Fruit fly (Drosophila melanogaster): ENCODE data around the gene RpL26.

Gene RpL26

dm6 chr3L:18869035-18869826, 29.4 kb upstream of the RpL26 start, which contains the start of gene Grx1 (continued):
- peak; percentile 52 for TF ChIP-seq Sox100B (GFP tag; optimal IDR thresholded peaks at IDR 0.05)
- TF ChIP-seq CG7556 (GFP tag; optimal IDR thresholded peaks at IDR 0.05), result peak; percentile 52
- peak; percentile 41 for TF ChIP-seq CG10209 (GFP tag; optimal IDR thresholded peaks at IDR 0.05)
- no peak for TF ChIP-seq CG15073 (GFP tag; optimal IDR thresholded peaks at IDR 0.05)
- TF ChIP-seq Mad (GFP tag; optimal IDR thresholded peaks at IDR 0.05), result peak; percentile 42
- TF ChIP-seq peb (GFP tag; IDR thresholded peaks at IDR 0.05), result no peak
- TF ChIP-seq CG18476 (GFP tag; optimal IDR thresholded peaks at IDR 0.05), result peak; percentile 54
- TF ChIP-seq CG18599 (GFP tag; optimal IDR thresholded peaks at IDR 0.05), result peak; percentile 52
- TF ChIP-seq ci (GFP tag; IDR thresholded peaks at IDR 0.05), result 0 out of 3 replicates have a peak, but pooled peaks have one; percentile 38
- no peak for TF ChIP-seq seq (GFP tag; IDR thresholded peaks at IDR 0.05)
- no peak for TF ChIP-seq CG7372 (GFP tag; IDR thresholded peaks at IDR 0.05)
- TF ChIP-seq CG7745 (tag; optimal IDR thresholded peaks at IDR 0.05), result no peak
- TF ChIP-seq Opbp (GFP tag; IDR thresholded peaks at IDR 0.05; ENCODE audit: partially characterized antibody), result no peak
- TF ChIP-seq stwl (tag; optimal IDR thresholded peaks at IDR 0.05), result peak; percentile 75
- peak; percentile 21 for TF ChIP-seq CG3407 (GFP tag; optimal IDR thresholded peaks at IDR 0.05)
- TF ChIP-seq CG14050 (GFP tag; IDR thresholded peaks at IDR 0.05), result peak; percentile 24; the same call in 1 of the 3 replicates
- TF ChIP-seq ham (GFP tag; IDR thresholded peaks at IDR 0.05), result no peak
- TF ChIP-seq Hand (GFP tag; optimal IDR thresholded peaks at IDR 0.05), result no peak
- no peak for TF ChIP-seq sd (tag; optimal IDR thresholded peaks at IDR 0.05)
- TF ChIP-seq HLHmδ (GFP tag; optimal IDR thresholded peaks at IDR 0.05), result no peak
- TF ChIP-seq CG11398 (GFP tag; optimal IDR thresholded peaks at IDR 0.05), result no peak
- TF ChIP-seq Dek (tag; optimal IDR thresholded peaks at IDR 0.05), result no peak
- TF ChIP-seq CG8478 (optimal IDR thresholded peaks at IDR 0.05), result no peak
- TF ChIP-seq CG6272 (GFP tag; IDR thresholded peaks at IDR 0.05), result no peak
- TF ChIP-seq dmrt99B (tag; optimal IDR thresholded peaks at IDR 0.05), result peak; percentile 53
- no peak for TF ChIP-seq ranshi (GFP tag; IDR thresholded peaks at IDR 0.05)
- peak; percentile 31 for TF ChIP-seq maf-S (GFP tag; optimal IDR thresholded peaks at IDR 0.05)
- peak; percentile 53 for TF ChIP-seq CG7839 (tag; optimal IDR thresholded peaks at IDR 0.05)
- peak; percentile 33 for TF ChIP-seq CG12219 (GFP tag; optimal IDR thresholded peaks at IDR 0.05)
- TF ChIP-seq CG16815 (GFP tag; optimal IDR thresholded peaks at IDR 0.05), result no peak
- TF ChIP-seq eve (GFP tag; optimal IDR thresholded peaks at IDR 0.05), result no peak
- no peak for TF ChIP-seq CG6254 (GFP tag; optimal IDR thresholded peaks at IDR 0.05)
- TF ChIP-seq CG8924 (tag; optimal IDR thresholded peaks at IDR 0.05), result peak; percentile 63
- peak; percentile 19; the same call in 1 of the 2 replicates for TF ChIP-seq HLH3B (GFP tag; IDR thresholded peaks at IDR 0.05)
- TF ChIP-seq CG6854 (GFP tag; optimal IDR thresholded peaks at IDR 0.05), result no peak
- TF ChIP-seq HmgZ (tag; optimal IDR thresholded peaks at IDR 0.05), result no peak
- no peak for TF ChIP-seq Jarid2 (GFP tag; optimal IDR thresholded peaks at IDR 0.05)
- no peak for TF ChIP-seq CG2129 (GFP tag; IDR thresholded peaks at IDR 0.05; ENCODE audit: partially characterized antibody)
- no peak for TF ChIP-seq CG12071 (GFP tag; optimal IDR thresholded peaks at IDR 0.05)
- TF ChIP-seq fru (optimal IDR thresholded peaks at IDR 0.05), result no peak
- TF ChIP-seq Awh (GFP tag; IDR thresholded peaks at IDR 0.05), result peak; percentile 22; the same call in 1 of the 2 replicates
- TF ChIP-seq CG9876 (GFP tag; optimal IDR thresholded peaks at IDR 0.05), result no peak
- TF ChIP-seq psq (GFP tag; optimal IDR thresholded peaks at IDR 0.05), result no peak
- peak; percentile 40 for TF ChIP-seq Ssrp (tag; optimal IDR thresholded peaks at IDR 0.05)
- TF ChIP-seq CG17829 (tag; optimal IDR thresholded peaks at IDR 0.05), result peak; percentile 76
- peak; percentile 16 for TF ChIP-seq CG15011 (GFP tag; optimal IDR thresholded peaks at IDR 0.05)
- peak; percentile 61 for TF ChIP-seq CG18262 (tag; optimal IDR thresholded peaks at IDR 0.05)
- TF ChIP-seq MTF-1 (GFP tag; optimal IDR thresholded peaks at IDR 0.05; ENCODE audit: borderline replicate concordance), result no peak
- TF ChIP-seq grau (tag; optimal IDR thresholded peaks at IDR 0.05), result peak; percentile 59
